Worm (Caenorhabditis elegans): ENCODE data around the gene nhr-10.

Gene nhr-10

DNA sequence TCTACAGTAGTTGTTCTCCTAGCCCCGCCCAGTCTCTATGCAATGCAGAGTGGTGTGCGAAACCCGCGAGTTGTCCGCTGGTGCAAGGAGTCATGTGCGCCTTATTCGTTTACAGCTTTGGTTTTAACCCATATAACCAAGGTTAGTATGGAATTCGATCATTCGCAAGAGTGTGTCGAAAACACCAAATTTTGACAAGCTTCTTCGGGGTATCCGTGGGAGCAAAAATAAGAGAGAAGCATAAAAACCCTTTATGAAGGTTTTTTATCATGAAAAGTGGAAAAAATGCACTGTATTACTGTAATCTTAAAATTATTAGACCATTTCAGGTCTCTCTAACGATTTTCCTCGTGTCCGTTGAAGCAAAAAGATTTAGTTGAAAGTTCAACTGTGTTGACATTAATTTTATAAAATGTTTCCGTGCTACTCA lies 26.9 kb upstream of the nhr-10 start (continued):
- no peak for TF ChIP-seq zim-3 (tag; optimal IDR thresholded peaks at IDR 0.05)
- no peak for TF ChIP-seq nhr-179 (tag; optimal IDR thresholded peaks at IDR 0.05)
- peak; percentile 96 for TF ChIP-seq him-1 (tag; optimal IDR thresholded peaks at IDR 0.05)
- no peak for TF ChIP-seq F22D6.2 (tag; optimal IDR thresholded peaks at IDR 0.05)
- TF ChIP-seq K11D2.4 (GFP tag; IDR thresholded peaks at IDR 0.05): no peak
- no peak for TF ChIP-seq unc-130 (GFP tag; optimal IDR thresholded peaks at IDR 0.05)
- TF ChIP-seq K12H6.12 (tag; optimal IDR thresholded peaks at IDR 0.05): no peak
- peak; percentile 77; the same call in 1 of the 2 replicates for TF ChIP-seq madf-3 (GFP tag; IDR thresholded peaks at IDR 0.05)
- TF ChIP-seq chd-7 (tag; optimal IDR thresholded peaks at IDR 0.05): no peak
- no peak for TF ChIP-seq dpl-1 (GFP tag; optimal IDR thresholded peaks at IDR 0.05)
- no peak for TF ChIP-seq B0261.1 (tag; optimal IDR thresholded peaks at IDR 0.05)
- no peak for TF ChIP-seq gei-17 (GFP tag; optimal IDR thresholded peaks at IDR 0.05)
- TF ChIP-seq lsy-27 (tag; optimal IDR thresholded peaks at IDR 0.05; ENCODE audit: borderline replicate concordance, insufficient read depth): no peak
- no peak for TF ChIP-seq somi-1 (GFP tag; optimal IDR thresholded peaks at IDR 0.05)
- peak; percentile 67; the same call in 1 of the 2 replicates for TF ChIP-seq Y95B8A.8 (GFP tag; IDR thresholded peaks at IDR 0.05)
- no peak for TF ChIP-seq bed-1 (GFP tag; IDR thresholded peaks at IDR 0.05)
- no peak for TF ChIP-seq F23B12.7 (tag; optimal IDR thresholded peaks at IDR 0.05; ENCODE audit: insufficient read depth)
- TF ChIP-seq rec-8 (tag; optimal IDR thresholded peaks at IDR 0.05): peak in 1 of 2 experiments; percentile 44
- peak; percentile 61; the same call in 1 of the 2 replicates for TF ChIP-seq Y56A3A.18 (GFP tag; IDR thresholded peaks at IDR 0.05)
- no peak for TF ChIP-seq zfh-2 (GFP tag; conservative IDR thresholded peaks at IDR 0.05)
- TF ChIP-seq B0336.3 (GFP tag; IDR thresholded peaks at IDR 0.05): no peak
- 0 out of 2 replicates have a peak, but pooled peaks have one; percentile 47 for TF ChIP-seq hmg-20 (GFP tag; IDR thresholded peaks at IDR 0.05)
- no peak for TF ChIP-seq ccch-3 (GFP tag; optimal IDR thresholded peaks at IDR 0.05)
- no peak for TF ChIP-seq xnd-1 (tag; optimal IDR thresholded peaks at IDR 0.05)
- TF ChIP-seq let-607 (tag; optimal IDR thresholded peaks at IDR 0.05): no peak
- TF ChIP-seq mes-4 (tag; optimal IDR thresholded peaks at IDR 0.05): no peak
- no peak for TF ChIP-seq attf-5 (GFP tag; optimal IDR thresholded peaks at IDR 0.05)
- TF ChIP-seq nfya-1 (tag; optimal IDR thresholded peaks at IDR 0.05; ENCODE audit: borderline replicate concordance, insufficient read depth): no peak
- no peak for TF ChIP-seq ztf-26 (tag; optimal IDR thresholded peaks at IDR 0.05)
- peak; percentile 51; the same call in 1 of the 2 replicates for TF ChIP-seq ceh-91 (GFP tag; IDR thresholded peaks at IDR 0.05)
- peak; percentile 94 for TF ChIP-seq hmg-1.2 (GFP tag; IDR thresholded peaks at IDR 0.05)
- no peak for TF ChIP-seq madf-10 (tag; optimal IDR thresholded peaks at IDR 0.05)
- no peak for TF ChIP-seq sdz-38 (tag; optimal IDR thresholded peaks at IDR 0.05)
- peak; percentile 78 for TF ChIP-seq tbp1 (GFP tag; optimal IDR thresholded peaks at IDR 0.05)
- peak; percentile 56 for TF ChIP-seq hsf-1 (GFP tag; IDR thresholded peaks at IDR 0.05)
- TF ChIP-seq snpc-3.4 (tag; optimal IDR thresholded peaks at IDR 0.05): peak; percentile 95
- no peak for TF ChIP-seq sptf-2 (GFP tag; optimal IDR thresholded peaks at IDR 0.05)
- no peak for TF ChIP-seq C06A6.2 (GFP tag; conservative IDR thresholded peaks at IDR 0.05)
- no peak for TF ChIP-seq cebp-1 (GFP tag; IDR thresholded peaks at IDR 0.05)
- no peak for TF ChIP-seq cebp-1 (tag; optimal IDR thresholded peaks at IDR 0.05)
- no peak for TF ChIP-seq fkh-3 (tag; optimal IDR thresholded peaks at IDR 0.05)
- peak; percentile 78 for TF ChIP-seq dox-1 (GFP tag; IDR thresholded peaks at IDR 0.05)
- TF ChIP-seq nfyb-1 (GFP tag; IDR thresholded peaks at IDR 0.05): peak; percentile 83
- TF ChIP-seq dpff-1 (tag; optimal IDR thresholded peaks at IDR 0.05): peak; percentile 30
- TF ChIP-seq egl-44 (GFP tag; IDR thresholded peaks at IDR 0.05): no peak
- no peak for TF ChIP-seq nhr-120 (GFP tag; IDR thresholded peaks at IDR 0.05)
- TF ChIP-seq ceh-27 (GFP tag; optimal IDR thresholded peaks at IDR 0.05): no peak
- peak; percentile 78 for TF ChIP-seq Y53G8AR.9 (GFP tag; conservative IDR thresholded peaks at IDR 0.05)
- 0 out of 2 replicates have a peak, but pooled peaks have one; percentile 49 for TF ChIP-seq ceh-40 (GFP tag; IDR thresholded peaks at IDR 0.05)

Measured in whole organism, young adult.